Worm (Caenorhabditis elegans) whole organism, late embryonic: ENCODE measurements around the gene F38B7.17.

Experiments
- ceh-14 ChIP-seq: sonication (generic microtip); optimal IDR thresholded peaks from 2 replicates; lab custom pipeline; 2016; ENCODE audit warnings: missing genotype, missing genetic modification characterization, missing compliant biosample characterization
- ceh-48 ChIP-seq: sonication (generic microtip); optimal IDR thresholded peaks from 2 replicates; lab custom pipeline; 2016; ENCODE audit warnings: missing genetic modification characterization, inconsistent platforms, missing compliant biosample characterization
- elt-4 ChIP-seq: sonication (generic microtip); optimal IDR thresholded peaks from 2 replicates; lab custom pipeline; 2016; ENCODE audit warnings: missing genetic modification characterization, missing compliant biosample characterization
- hlh-30 ChIP-seq: sonication (generic microtip); optimal IDR thresholded peaks from 2 replicates; lab custom pipeline; 2017; ENCODE audit warnings: antibody characterized with exemption, missing genetic modification characterization, missing compliant biosample characterization; ENCODE audit not compliant: insufficient read depth
- pha-4 ChIP-seq: fragments of 150-350 bp; optimal IDR thresholded peaks from 2 replicates; lab custom pipeline; 2018; ENCODE audit warnings: missing biosample characterization, missing genetic modification reagents, missing genetic modification characterization
- sdc-2 ChIP-seq: sonication (generic microtip); optimal IDR thresholded peaks from 2 replicates; lab custom pipeline; 2016; ENCODE audit warnings: missing genotype, missing genetic modification characterization, missing compliant biosample characterization
- ztf-16 ChIP-seq: sonication (generic microtip); optimal IDR thresholded peaks from 2 replicates; lab custom pipeline; 2017; ENCODE audit warnings: missing genetic modification characterization, missing compliant biosample characterization

The F38B7.17 gene

DNA sequence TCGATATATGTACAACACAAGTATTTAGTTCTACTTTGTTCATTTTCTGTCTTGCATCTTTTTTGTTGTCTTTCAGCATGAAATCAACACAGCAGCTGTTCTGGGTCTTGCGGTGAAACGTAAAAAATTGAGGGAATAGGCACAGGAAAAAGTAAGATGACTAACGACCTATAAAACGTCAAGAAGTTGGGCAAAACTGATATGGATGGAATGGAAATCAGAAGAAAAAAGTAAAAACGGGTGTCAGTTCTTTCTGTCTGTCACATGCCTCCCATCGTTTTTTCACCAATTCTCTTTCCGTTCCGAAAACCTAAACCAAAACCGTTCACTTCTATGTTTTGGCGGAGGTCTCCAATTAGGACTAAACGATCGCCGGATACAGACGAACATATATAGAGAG is 47.8 kb downstream of the F38B7.17 start:
- no peak for TF ChIP-seq elt-4 (tag; lab: Kevin White, UChicago)
- no peak for TF ChIP-seq pha-4
- TF ChIP-seq sdc-2 (tag; lab: Kevin White, UChicago), result no peak

ce11 chrV:11499786-11500185 is 49.0 kb downstream of the F38B7.17 start:
- TF ChIP-seq ztf-16 (tag; lab: Kevin White, UChicago) (no peak), ceh-14 (tag; lab: Kevin White, UChicago) (no peak), ceh-48 (tag; lab: Kevin White, UChicago) (no peak), hlh-30 (tag; lab: Kevin White, UChicago) (no peak)
